Worm (Caenorhabditis elegans) whole organism, L4 larva: ENCODE results near the gene klo-1.

ENCODE experiments used
- D1046.2 ChIP-seq: fragments of 200-800 bp; sonication (Bioruptor generic); IDR thresholded peaks from 2 replicates; pipeline ENCODE4 v1.3.6; 2022; ENCODE audit warnings: missing genetic modification characterization, missing compliant biosample characterization
- F26F4.8 ChIP-seq: fragments of 200-800 bp; sonication (Bioruptor generic); conservative IDR thresholded peaks from 2 replicates; pipeline ENCODE4 v1.3.6; 2022; ENCODE audit warnings: missing genetic modification characterization, missing compliant biosample characterization
- F37D6.2 ChIP-seq: sonication (generic microtip); optimal IDR thresholded peaks from 2 replicates; lab custom pipeline; 2016; ENCODE audit warnings: mild to moderate bottlenecking, missing genetic modification characterization, missing compliant biosample characterization
- F49E8.2 ChIP-seq: sonication (generic microtip); optimal IDR thresholded peaks from 2 replicates; lab custom pipeline; 2016; ENCODE audit warnings: missing compliant biosample characterization, mild to moderate bottlenecking, missing genetic modification characterization, borderline replicate concordance
- R02D3.7 ChIP-seq: fragments of 150-350 bp; sonication (generic microtip); optimal IDR thresholded peaks from 3 replicates; lab custom pipeline; 2014; ENCODE audit warnings: missing biosample characterization, missing genetic modification characterization
- T20F7.1 ChIP-seq: fragments of 200-800 bp; sonication (Bioruptor generic); optimal IDR thresholded peaks from 2 replicates; lab custom pipeline; 2018; ENCODE audit warnings: mild to moderate bottlenecking, missing genetic modification characterization, missing compliant biosample characterization
- aly-2 ChIP-seq: sonication (generic microtip); optimal IDR thresholded peaks from 2 replicates; lab custom pipeline; 2018; ENCODE audit warnings: missing biosample characterization, missing genetic modification characterization
- ama-1 ChIP-seq: fragments of 150-350 bp; optimal IDR thresholded peaks from 2 replicates; lab custom pipeline; 2014; ENCODE audit warnings: inconsistent platforms, mixed read lengths
- ceh-82 ChIP-seq: sonication (generic microtip); optimal IDR thresholded peaks from 2 replicates; lab custom pipeline; 2017; ENCODE audit warnings: missing biosample characterization, missing genetic modification characterization
- ces-1 ChIP-seq: fragments of 150-350 bp; sonication (generic microtip); optimal IDR thresholded peaks from 4 replicates; lab custom pipeline; 2014; ENCODE audit warnings: missing biosample characterization, missing genetic modification reagents, missing genetic modification characterization
- ctbp-1 ChIP-seq: fragments of 200-800 bp; sonication (Bioruptor generic); IDR thresholded peaks from 2 replicates; pipeline ENCODE4 v1.3.6; 2022; ENCODE audit warnings: missing genetic modification reagents, missing genetic modification characterization, missing compliant biosample characterization
- daf-12 ChIP-seq: fragments of 150-350 bp; optimal IDR thresholded peaks from 2 replicates; lab custom pipeline; 2014; ENCODE audit warnings: missing biosample characterization, missing genetic modification reagents, missing genetic modification characterization
- daf-16 ChIP-seq, 3 experiments: sonication (generic microtip); optimal IDR thresholded peaks; 2 replicates each; lab custom pipeline; 2016 to 2017; ENCODE audit warnings: missing genetic modification characterization in 3 of 3, missing genetic modification reagents in 3 of 3, mild to moderate bottlenecking in 2 of 3, missing compliant biosample characterization in 2 of 3, missing biosample characterization in 1 of 3, moderate library complexity in 1 of 3
- daf-19 ChIP-seq: fragments of 200-800 bp; sonication (Bioruptor generic); conservative IDR thresholded peaks from 2 replicates; pipeline ENCODE4 v1.3.6; 2022; ENCODE audit warnings: missing genetic modification characterization, missing compliant biosample characterization
- dmd-6 ChIP-seq: fragments of 200-800 bp; sonication (Bioruptor generic); IDR thresholded peaks from 2 replicates; pipeline ENCODE4 v1.3.6; 2022; ENCODE audit warnings: missing genetic modification reagents, missing genetic modification characterization, missing compliant biosample characterization
- dpl-1 ChIP-seq: fragments of 150-350 bp; optimal IDR thresholded peaks from 2 replicates; lab custom pipeline; 2014; ENCODE audit warnings: missing biosample characterization, missing genetic modification reagents, missing genetic modification characterization
- duxl-1 ChIP-seq: sonication (generic microtip); optimal IDR thresholded peaks from 2 replicates; lab custom pipeline; 2016; ENCODE audit warnings: mild to moderate bottlenecking, missing genetic modification characterization, moderate library complexity, missing compliant biosample characterization; ENCODE audit not compliant: poor library complexity
- egl-27 ChIP-seq: sonication (generic microtip); optimal IDR thresholded peaks from 3 replicates; lab custom pipeline; 2017; ENCODE audit warnings: missing biosample characterization, missing genetic modification reagents, missing genetic modification characterization
- fkh-10 ChIP-seq: fragments of 150-350 bp; optimal IDR thresholded peaks from 2 replicates; lab custom pipeline; 2014; ENCODE audit warnings: missing biosample characterization, missing genetic modification reagents, missing genetic modification characterization
- gei-8 ChIP-seq: fragments of 200-800 bp; sonication (Bioruptor generic); optimal IDR thresholded peaks from 2 replicates; lab custom pipeline; 2018; ENCODE audit warnings: mild to moderate bottlenecking, missing genetic modification characterization, missing compliant biosample characterization
- hif-1 ChIP-seq, 2 experiments: sonication (generic microtip); optimal IDR thresholded peaks; 2 replicates each; lab custom pipeline; 2016 to 2017; ENCODE audit warnings: missing compliant biosample characterization in 2 of 2, missing genetic modification characterization in 2 of 2, missing genetic modification reagents in 2 of 2, missing genotype in 2 of 2, mild to moderate bottlenecking in 1 of 2
- lim-7 ChIP-seq: fragments of 200-800 bp; sonication (Bioruptor generic); IDR thresholded peaks from 2 replicates; pipeline ENCODE4 v1.3.6; 2022; ENCODE audit warnings: missing genetic modification characterization, missing compliant biosample characterization
- lin-1 ChIP-seq: fragments of 200-800 bp; sonication (Bioruptor generic); IDR thresholded peaks from 2 replicates; pipeline ENCODE4 v1.3.6; 2022; ENCODE audit warnings: missing genetic modification reagents, missing genetic modification characterization, missing compliant biosample characterization
- lin-13 ChIP-seq: fragments of 150-350 bp; optimal IDR thresholded peaks from 2 replicates; lab custom pipeline; 2014; ENCODE audit warnings: missing biosample characterization, missing genetic modification reagents, missing genetic modification characterization
- lin-15B ChIP-seq: fragments of 150-350 bp; sonication (generic microtip); optimal IDR thresholded peaks from 3 replicates; lab custom pipeline; 2014; ENCODE audit warnings: missing biosample characterization, missing genetic modification characterization
- lin-29 ChIP-seq: fragments of 200-800 bp; sonication (Bioruptor generic); IDR thresholded peaks from 2 replicates; pipeline ENCODE4 v1.3.6; 2022; ENCODE audit warnings: missing genetic modification reagents, missing genetic modification characterization, missing compliant biosample characterization
- lsy-2 ChIP-seq, 2 experiments: fragments of 150-350 bp in 1 of 2; sonication (generic microtip) in 1 of 2; optimal IDR thresholded peaks; 2 replicates each; lab custom pipeline; 2014 to 2017; ENCODE audit warnings: missing biosample characterization in 2 of 2, missing genetic modification characterization in 2 of 2
- madf-5 ChIP-seq, 2 experiments: fragments of 200-800 bp; sonication (Bioruptor generic); IDR thresholded peaks; 2 replicates each; pipeline ENCODE4 v1.3.6; 2022; ENCODE audit warnings: missing compliant biosample characterization in 2 of 2, missing genetic modification characterization in 2 of 2
- mep-1 ChIP-seq: fragments of 150-350 bp; sonication (generic microtip); optimal IDR thresholded peaks from 3 replicates; lab custom pipeline; 2014; ENCODE audit warnings: missing biosample characterization, missing genetic modification characterization
- mes-2 ChIP-seq: sonication (generic microtip); optimal IDR thresholded peaks from 2 replicates; lab custom pipeline; 2016; ENCODE audit warnings: missing genotype, mild to moderate bottlenecking, missing genetic modification characterization, missing compliant biosample characterization; ENCODE audit not compliant: poor library complexity, severe bottlenecking
- mxl-3 ChIP-seq: fragments of 200-800 bp; sonication (Bioruptor generic); optimal IDR thresholded peaks from 2 replicates; lab custom pipeline; 2018; ENCODE audit warnings: mild to moderate bottlenecking, missing genetic modification characterization, missing compliant biosample characterization
- nhr-102 ChIP-seq: sonication (generic microtip); optimal IDR thresholded peaks from 2 replicates; lab custom pipeline; 2016; ENCODE audit warnings: mild to moderate bottlenecking, missing genetic modification characterization, moderate library complexity, missing compliant biosample characterization
- nhr-11 ChIP-seq: fragments of 150-350 bp; optimal IDR thresholded peaks from 2 replicates; lab custom pipeline; 2014; ENCODE audit warnings: missing biosample characterization, missing genetic modification characterization
- nhr-111 ChIP-seq: fragments of 200-800 bp; sonication (Bioruptor generic); optimal IDR thresholded peaks from 2 replicates; lab custom pipeline; 2018; ENCODE audit warnings: mild to moderate bottlenecking, missing genetic modification characterization, missing compliant biosample characterization
- nhr-237 ChIP-seq: sonication (generic microtip); optimal IDR thresholded peaks from 2 replicates; lab custom pipeline; 2017; ENCODE audit warnings: missing biosample characterization, missing genetic modification characterization
- nhr-28 ChIP-seq: fragments of 150-350 bp; optimal IDR thresholded peaks from 2 replicates; lab custom pipeline; 2014; ENCODE audit warnings: missing biosample characterization, missing genetic modification characterization
- nhr-41 ChIP-seq: fragments of 200-800 bp; sonication (Bioruptor generic); IDR thresholded peaks from 2 replicates; pipeline ENCODE4 v1.3.6; 2022; ENCODE audit warnings: missing genetic modification reagents, missing genetic modification characterization, missing compliant biosample characterization
- nhr-77 ChIP-seq: fragments of 150-350 bp; optimal IDR thresholded peaks from 2 replicates; lab custom pipeline; 2014; ENCODE audit warnings: missing biosample characterization, missing genetic modification characterization
- pha-4 ChIP-seq, 2 experiments: fragments of 150-350 bp in 1 of 2; fragments of 200-800 bp in 1 of 2; sonication (Bioruptor generic) in 1 of 2; IDR thresholded peaks in 1 of 2; optimal IDR thresholded peaks in 1 of 2; 2 replicates each; pipeline versions ENCODE4 v1.3.6 to Lab custom; 2014 to 2022; ENCODE audit warnings: missing genetic modification characterization in 2 of 2, missing genetic modification reagents in 2 of 2, missing biosample characterization in 1 of 2, missing compliant biosample characterization in 1 of 2
- rbr-2 ChIP-seq: sonication (generic microtip); optimal IDR thresholded peaks from 2 replicates; lab custom pipeline; 2016; ENCODE audit warnings: missing genotype, missing genetic modification characterization, missing compliant biosample characterization
- saeg-2 ChIP-seq: fragments of 200-800 bp; sonication (Bioruptor generic); IDR thresholded peaks from 2 replicates; pipeline ENCODE4 v1.3.6; 2022; ENCODE audit warnings: missing genetic modification reagents, missing genetic modification characterization, missing compliant biosample characterization
- set-16 ChIP-seq: fragments of 200-800 bp; sonication (Bioruptor generic); IDR thresholded peaks from 2 replicates; pipeline ENCODE4 v1.3.6; 2022; ENCODE audit warnings: missing genetic modification reagents, missing genetic modification characterization, missing compliant biosample characterization
- snpc-1.2 ChIP-seq: fragments of 200-800 bp; sonication (Bioruptor generic); IDR thresholded peaks from 2 replicates; pipeline ENCODE4 v1.3.6; 2022; ENCODE audit warnings: missing genetic modification reagents, missing genetic modification characterization, missing compliant biosample characterization
- tag-97 ChIP-seq: fragments of 200-800 bp; sonication (Bioruptor generic); IDR thresholded peaks from 2 replicates; pipeline ENCODE4 v1.3.6; 2022; ENCODE audit warnings: missing genetic modification characterization, missing compliant biosample characterization
- tra-1 ChIP-seq: fragments of 200-800 bp; sonication (Bioruptor generic); IDR thresholded peaks from 2 replicates; pipeline ENCODE4 v1.3.6; 2022; ENCODE audit warnings: missing genetic modification reagents, missing genetic modification characterization, missing compliant biosample characterization
- zag-1 ChIP-seq: fragments of 150-350 bp; optimal IDR thresholded peaks from 2 replicates; lab custom pipeline; 2014; ENCODE audit warnings: missing biosample characterization, missing genetic modification characterization
- zfp-3 ChIP-seq: fragments of 200-800 bp; sonication (Bioruptor generic); conservative IDR thresholded peaks from 2 replicates; pipeline ENCODE4 v1.3.6; 2022; ENCODE audit warnings: missing genetic modification reagents, missing genetic modification characterization, missing compliant biosample characterization
- zip-11 ChIP-seq: fragments of 200-800 bp; sonication (Bioruptor generic); IDR thresholded peaks from 2 replicates; pipeline ENCODE4 v1.3.6; 2022; ENCODE audit warnings: missing genetic modification characterization, missing compliant biosample characterization
- zip-2 ChIP-seq: fragments of 150-350 bp; optimal IDR thresholded peaks from 2 replicates; lab custom pipeline; 2014; ENCODE audit warnings: missing biosample characterization, missing genetic modification characterization
- ztf-7 ChIP-seq: fragments of 150-350 bp; optimal IDR thresholded peaks from 2 replicates; lab custom pipeline; 2014; ENCODE audit warnings: missing biosample characterization, missing genetic modification characterization

Gene klo-1

ce11 chrIV:7789521-7789949 is 41.5 kb upstream of the klo-1 start, which contains the start of gene imp-3 (continued):
- TF ChIP-seq zfp-3 (GFP tag; lab: Robert Waterston, UW), result peak; percentile 53
- TF ChIP-seq mes-2 (tag; lab: Kevin White, UChicago), result peak; percentile 52
- TF ChIP-seq nhr-41, result no peak
- TF ChIP-seq T20F7.1 (GFP tag; lab: Kevin White, UChicago), result peak; percentile 69
- peak; percentile 2 for TF ChIP-seq lin-13 (GFP tag; lab: Kevin White, UChicago)
- TF ChIP-seq fkh-10 (GFP tag; lab: Kevin White, UChicago), result no peak
- TF ChIP-seq ces-1, result no peak
- TF ChIP-seq nhr-28, result peak; percentile 22
- TF ChIP-seq zip-2 (tag; lab: Kevin White, UChicago), result no peak
- no peak for TF ChIP-seq duxl-1 (tag; lab: Kevin White, UChicago)
- no peak for TF ChIP-seq ceh-82 (tag; lab: Kevin White, UChicago)
- TF ChIP-seq rbr-2 (tag; lab: Kevin White, UChicago), result peak; percentile 64
- TF ChIP-seq F26F4.8, result no peak
- TF ChIP-seq mxl-3 (GFP tag; lab: Kevin White, UChicago), result peak; percentile 84
- 0 out of 2 replicates have a peak, but pooled peaks have one; percentile 23 for TF ChIP-seq lin-29 (GFP tag; lab: Robert Waterston, UW)
- TF ChIP-seq lin-1, result 0 out of 2 replicates have a peak, but pooled peaks have one; percentile 47
- TF ChIP-seq hif-1 (tag; optimal IDR thresholded peaks at IDR 0.05; lab: Kevin White, UChicago), result peak in 1 of 2 experiments; percentile 53
- peak; percentile 30; the same call in 1 of the 2 replicates for TF ChIP-seq snpc-1.2
- TF ChIP-seq daf-19 (GFP tag; lab: Robert Waterston, UW), result no peak
- TF ChIP-seq set-16 (GFP tag; lab: Robert Waterston, UW), result no peak
- peak; percentile 52 for TF ChIP-seq dmd-6 (GFP tag; lab: Robert Waterston, UW)
- TF ChIP-seq D1046.2, result peak; percentile 69; the same call in 1 of the 2 replicates
- no peak for TF ChIP-seq zag-1
- TF ChIP-seq lin-15B (tag; lab: Kevin White, UChicago), result no peak
- no peak for TF ChIP-seq dpl-1
- no peak for TF ChIP-seq tag-97 (GFP tag; lab: Robert Waterston, UW)
- peak; percentile 40 for TF ChIP-seq nhr-111 (GFP tag; lab: Kevin White, UChicago)
- TF ChIP-seq daf-16 (GFP tag; optimal IDR thresholded peaks at IDR 0.05; lab: Kevin White, UChicago), result peak; percentile 28 to 60
- TF ChIP-seq daf-16 (tag; optimal IDR thresholded peaks at IDR 0.05; lab: Kevin White, UChicago), result peak; percentile 88
- TF ChIP-seq aly-2 (tag; lab: Kevin White, UChicago), result no peak
- TF ChIP-seq R02D3.7 (tag; lab: Kevin White, UChicago), result no peak
- TF ChIP-seq lsy-2 (tag; optimal IDR thresholded peaks at IDR 0.05; lab: Kevin White, UChicago), result peak; percentile 30 to 83
- no peak; the same call in 1 of the 2 replicates for TF ChIP-seq lim-7
- no peak for TF ChIP-seq F49E8.2 (tag; lab: Kevin White, UChicago)
- TF ChIP-seq egl-27 (tag; lab: Kevin White, UChicago), result no peak
- TF ChIP-seq saeg-2 (GFP tag; lab: Robert Waterston, UW), result no peak
- peak; percentile 35 for TF ChIP-seq nhr-102
- peak; percentile 74 for TF ChIP-seq tra-1 (GFP tag; lab: Robert Waterston, UW)
- peak; percentile 71; the same call in 1 of the 2 replicates for TF ChIP-seq pha-4 (GFP tag; IDR thresholded peaks at IDR 0.05; lab: Robert Waterston, UW)
- peak; percentile 49 for TF ChIP-seq pha-4 (tag; optimal IDR thresholded peaks at IDR 0.05; lab: Kevin White, UChicago)
- TF ChIP-seq F37D6.2, result no peak
- no peak for TF ChIP-seq nhr-77 (tag; lab: Kevin White, UChicago)
- peak; percentile 77 for TF ChIP-seq mep-1 (tag; lab: Kevin White, UChicago)
- no peak for TF ChIP-seq nhr-237
- TF ChIP-seq ztf-7 (tag; lab: Kevin White, UChicago), result no peak
- TF ChIP-seq ctbp-1 (GFP tag; lab: Robert Waterston, UW), result peak; percentile 22; the same call in 1 of the 2 replicates
- TF ChIP-seq nhr-11 (tag; lab: Kevin White, UChicago), result no peak
- TF ChIP-seq daf-12 (tag; lab: Kevin White, UChicago), result no peak
- TF ChIP-seq madf-5 (GFP tag; IDR thresholded peaks at IDR 0.05; lab: Robert Waterston, UW), result peak in 1 of 2 experiments; percentile 76; a peak in 2 of 4 replicates
- TF ChIP-seq zip-11 (GFP tag; lab: Robert Waterston, UW), result no peak
- TF ChIP-seq ama-1, result peak; percentile 97
- TF ChIP-seq gei-8 (GFP tag; lab: Kevin White, UChicago), result peak; percentile 36
